ENCODE assay signal across 1 fruit fly cellular context in genomic region chr3R:16208924-16209713, dm6.
TF ChIP-seq lines count a peak whose summit lies in the region.

No protein-coding gene starts in this region.

TF ChIP-seq in whole organism, embryonic, 481 proteins besides CTCF, POLR2A, EP300 and RAD21 (continued from another document and continues in another):
- TF ChIP-seq CG13296 (GFP tag; optimal IDR thresholded peaks at IDR 0.05; lab: Kevin White, UChicago), result no peak
- TF ChIP-seq Neu2 (GFP tag; optimal IDR thresholded peaks at IDR 0.05; lab: Kevin White, UChicago; ENCODE audit: borderline replicate concordance), result no peak
- TF ChIP-seq eve (GFP tag; optimal IDR thresholded peaks at IDR 0.05; lab: Kevin White, UChicago), result no peak
- TF ChIP-seq Hr51 (GFP tag; optimal IDR thresholded peaks at IDR 0.05; lab: Kevin White, UChicago), result peak in 1 of 2 experiments; percentile 64
- no peak for TF ChIP-seq luna (GFP tag; optimal IDR thresholded peaks at IDR 0.05; lab: Kevin White, UChicago)
- no peak for TF ChIP-seq kay (GFP tag; optimal IDR thresholded peaks at IDR 0.05; lab: Kevin White, UChicago)
- TF ChIP-seq CG10462 (GFP tag; optimal IDR thresholded peaks at IDR 0.05; lab: Kevin White, UChicago), result no peak
- TF ChIP-seq lmd (GFP tag; IDR thresholded peaks at IDR 0.05; lab: Robert Waterston, UW), result no peak; the same call in 1 of the 2 replicates
- TF ChIP-seq CG9876 (GFP tag; optimal IDR thresholded peaks at IDR 0.05; lab: Kevin White, UChicago), result no peak
- TF ChIP-seq kah (GFP tag; optimal IDR thresholded peaks at IDR 0.05; lab: Kevin White, UChicago), result no peak
- TF ChIP-seq CG4404 (GFP tag; IDR thresholded peaks at IDR 0.05; lab: Robert Waterston, UW), result no peak
- TF ChIP-seq CG30431 (GFP tag; optimal IDR thresholded peaks at IDR 0.05; lab: Kevin White, UChicago), result peak; percentile 34
- TF ChIP-seq dimm (GFP tag; IDR thresholded peaks at IDR 0.05; lab: Robert Waterston, UW), result 0 out of 2 replicates have a peak, but pooled peaks have one; percentile 4
- TF ChIP-seq sisA (GFP tag; IDR thresholded peaks at IDR 0.05; lab: Robert Waterston, UW), result peak; percentile 3; the same call in 1 of the 2 replicates
- peak; percentile 24 for TF ChIP-seq CG12659 (GFP tag; optimal IDR thresholded peaks at IDR 0.05; lab: Kevin White, UChicago)
- TF ChIP-seq CG6254 (GFP tag; optimal IDR thresholded peaks at IDR 0.05; lab: Kevin White, UChicago), result peak; percentile 8
- no peak for TF ChIP-seq CG2889 (GFP tag; IDR thresholded peaks at IDR 0.05; lab: Robert Waterston, UW)
- TF ChIP-seq twi (tag; optimal IDR thresholded peaks at IDR 0.05; lab: Kevin White, UChicago), result peak; percentile 2
- TF ChIP-seq Stat92E (GFP tag; optimal IDR thresholded peaks at IDR 0.05; lab: Kevin White, UChicago), result peak in 1 of 3 experiments; percentile 40
- TF ChIP-seq CG8290 (GFP tag; optimal IDR thresholded peaks at IDR 0.05; lab: Kevin White, UChicago), result no peak
- TF ChIP-seq CG8290 (tag; optimal IDR thresholded peaks at IDR 0.05; lab: Kevin White, UChicago), result peak in 1 of 2 experiments; percentile 75
- TF ChIP-seq seq (GFP tag; IDR thresholded peaks at IDR 0.05; lab: Robert Waterston, UW), result peak; percentile 24; the same call in 1 of the 2 replicates
- no peak for TF ChIP-seq CG18011 (GFP tag; optimal IDR thresholded peaks at IDR 0.05; lab: Kevin White, UChicago)
- peak; percentile 17 for TF ChIP-seq Chrac-16 (GFP tag; optimal IDR thresholded peaks at IDR 0.05; lab: Kevin White, UChicago)
- TF ChIP-seq Dref (GFP tag; IDR thresholded peaks at IDR 0.05; lab: Robert Waterston, UW), result 0 out of 2 replicates have a peak, but pooled peaks have one; percentile 19
- peak; percentile 15 for TF ChIP-seq CG17359 (tag; optimal IDR thresholded peaks at IDR 0.05; lab: Kevin White, UChicago)
- peak; percentile 18 for TF ChIP-seq CG4424 (GFP tag; optimal IDR thresholded peaks at IDR 0.05; lab: Kevin White, UChicago)
- peak; percentile 61 for TF ChIP-seq CG12391 (tag; optimal IDR thresholded peaks at IDR 0.05; lab: Kevin White, UChicago)
- no peak for TF ChIP-seq jumu (GFP tag; optimal IDR thresholded peaks at IDR 0.05; lab: Kevin White, UChicago)
- no peak for TF ChIP-seq YL-1 (GFP tag; optimal IDR thresholded peaks at IDR 0.05; lab: Kevin White, UChicago)
- TF ChIP-seq tna (GFP tag; IDR thresholded peaks at IDR 0.05; lab: Robert Waterston, UW; ENCODE audit: partially characterized antibody), result peak; percentile 31; the same call in 1 of the 2 replicates
- peak; percentile 23 for TF ChIP-seq Fer3 (tag; optimal IDR thresholded peaks at IDR 0.05; lab: Kevin White, UChicago)
- 0 out of 2 replicates have a peak, but pooled peaks have one; percentile 11 for TF ChIP-seq al (GFP tag; IDR thresholded peaks at IDR 0.05; lab: Robert Waterston, UW)
- peak; percentile 55 to 59 for TF ChIP-seq bsh (GFP tag; optimal IDR thresholded peaks at IDR 0.05; lab: Kevin White, UChicago)
- no peak for TF ChIP-seq Hr78 (GFP tag; optimal IDR thresholded peaks at IDR 0.05; lab: Kevin White, UChicago)
- TF ChIP-seq fd96Cb (tag; optimal IDR thresholded peaks at IDR 0.05; lab: Kevin White, UChicago), result peak; percentile 44
- TF ChIP-seq CG1647 (GFP tag; optimal IDR thresholded peaks at IDR 0.05; lab: Kevin White, UChicago), result no peak
- TF ChIP-seq CoRest (tag; optimal IDR thresholded peaks at IDR 0.05; lab: Kevin White, UChicago), result peak; percentile 62
- no peak for TF ChIP-seq Elba2 (GFP tag; optimal IDR thresholded peaks at IDR 0.05; lab: Kevin White, UChicago)
- peak; percentile 42 for TF ChIP-seq odd (GFP tag; optimal IDR thresholded peaks at IDR 0.05; lab: Kevin White, UChicago)
- TF ChIP-seq CG3281 (GFP tag; optimal IDR thresholded peaks at IDR 0.05; lab: Kevin White, UChicago), result peak; percentile 39
- TF ChIP-seq chm (GFP tag; IDR thresholded peaks at IDR 0.05; lab: Robert Waterston, UW), result peak; percentile 67; the same call in 1 of the 2 replicates
- TF ChIP-seq Hmx (GFP tag; optimal IDR thresholded peaks at IDR 0.05; lab: Kevin White, UChicago), result no peak
- TF ChIP-seq CG14014 (GFP tag; IDR thresholded peaks at IDR 0.05; lab: Robert Waterston, UW), result peak; percentile 53; the same call in 1 of the 2 replicates
- TF ChIP-seq CG3838 (GFP tag; optimal IDR thresholded peaks at IDR 0.05; lab: Kevin White, UChicago), result no peak
- TF ChIP-seq Sry-δ (GFP tag; optimal IDR thresholded peaks at IDR 0.05; lab: Kevin White, UChicago), result no peak
- no peak for TF ChIP-seq pita (GFP tag; optimal IDR thresholded peaks at IDR 0.05; lab: Kevin White, UChicago)
- no peak for TF ChIP-seq Atf3 (GFP tag; optimal IDR thresholded peaks at IDR 0.05; lab: Kevin White, UChicago)
- peak; percentile 63 for TF ChIP-seq CG11504 (tag; optimal IDR thresholded peaks at IDR 0.05; lab: Kevin White, UChicago)
- TF ChIP-seq CG1233 (GFP tag; optimal IDR thresholded peaks at IDR 0.05; lab: Kevin White, UChicago), result no peak
- TF ChIP-seq scrt (GFP tag; optimal IDR thresholded peaks at IDR 0.05; lab: Kevin White, UChicago), result peak; percentile 6
- no peak for TF ChIP-seq sug (tag; optimal IDR thresholded peaks at IDR 0.05; lab: Kevin White, UChicago)
- no peak; the same call in 1 of the 2 replicates for TF ChIP-seq Ptx1 (GFP tag; IDR thresholded peaks at IDR 0.05; lab: Robert Waterston, UW)
- TF ChIP-seq CG42726 (GFP tag; IDR thresholded peaks at IDR 0.05; lab: Robert Waterston, UW; ENCODE audit: partially characterized antibody), result 0 out of 2 replicates have a peak, but pooled peaks have one; percentile 4
- TF ChIP-seq sens (GFP tag; lab: Kevin White, UChicago), result peak; percentile 74
- TF ChIP-seq CG31388 (GFP tag; optimal IDR thresholded peaks at IDR 0.05; lab: Kevin White, UChicago), result no peak
- TF ChIP-seq CG18599 (GFP tag; optimal IDR thresholded peaks at IDR 0.05; lab: Kevin White, UChicago), result peak; percentile 52
- TF ChIP-seq Med (GFP tag; lab: Kevin White, UChicago), result peak; percentile 83
- TF ChIP-seq Lhr (GFP tag; optimal IDR thresholded peaks at IDR 0.05; lab: Kevin White, UChicago), result no peak
- peak; percentile 4 for TF ChIP-seq CG12071 (GFP tag; optimal IDR thresholded peaks at IDR 0.05; lab: Kevin White, UChicago)
- TF ChIP-seq CG13287 (GFP tag; IDR thresholded peaks at IDR 0.05; lab: Robert Waterston, UW; ENCODE audit: partially characterized antibody), result no peak
- peak; percentile 85; the same call in 2 of the 3 replicates for TF ChIP-seq CG2199 (GFP tag; IDR thresholded peaks at IDR 0.05; lab: Robert Waterston, UW)
- TF ChIP-seq CG11085 (GFP tag; IDR thresholded peaks at IDR 0.05; lab: Robert Waterston, UW), result no peak
- peak; percentile 8; the same call in 1 of the 2 replicates for TF ChIP-seq sens-2 (GFP tag; IDR thresholded peaks at IDR 0.05; lab: Robert Waterston, UW)
- TF ChIP-seq Optix (GFP tag; IDR thresholded peaks at IDR 0.05; lab: Robert Waterston, UW), result no peak
- no peak for TF ChIP-seq Myb (GFP tag; optimal IDR thresholded peaks at IDR 0.05; lab: Kevin White, UChicago)
- no peak for TF ChIP-seq CG14965 (GFP tag; optimal IDR thresholded peaks at IDR 0.05; lab: Kevin White, UChicago; ENCODE audit: borderline replicate concordance)
- TF ChIP-seq mirr (GFP tag; optimal IDR thresholded peaks at IDR 0.05; lab: Kevin White, UChicago), result peak; percentile 22
- TF ChIP-seq cwo (GFP tag; optimal IDR thresholded peaks at IDR 0.05; lab: Kevin White, UChicago), result peak; percentile 1
- TF ChIP-seq CG1832 (GFP tag; optimal IDR thresholded peaks at IDR 0.05; lab: Kevin White, UChicago), result no peak
- TF ChIP-seq ac (GFP tag; optimal IDR thresholded peaks at IDR 0.05; lab: Kevin White, UChicago), result no peak
- no peak for TF ChIP-seq CG6854 (GFP tag; optimal IDR thresholded peaks at IDR 0.05; lab: Kevin White, UChicago)
- peak; percentile 92 for TF ChIP-seq D19A (tag; optimal IDR thresholded peaks at IDR 0.05; lab: Kevin White, UChicago)
- no peak for TF ChIP-seq prd (optimal IDR thresholded peaks at IDR 0.05; lab: Kevin White, UChicago)
- peak; percentile 21; the same call in 1 of the 3 replicates for TF ChIP-seq prd (GFP tag; IDR thresholded peaks at IDR 0.05; lab: Robert Waterston, UW)
- TF ChIP-seq sob (GFP tag; IDR thresholded peaks at IDR 0.05; lab: Robert Waterston, UW), result peak; percentile 41
- no peak for TF ChIP-seq nerfin-2 (GFP tag; IDR thresholded peaks at IDR 0.05; lab: Robert Waterston, UW; ENCODE audit: partially characterized antibody)
- TF ChIP-seq croc (GFP tag; conservative IDR thresholded peaks at IDR 0.05; lab: Robert Waterston, UW), result 0 out of 3 replicates have a peak, but pooled peaks have one; percentile 21
- TF ChIP-seq Gug (GFP tag; IDR thresholded peaks at IDR 0.05; lab: Robert Waterston, UW), result no peak; the same call in 2 of the 4 replicates
- TF ChIP-seq H15 (GFP tag; IDR thresholded peaks at IDR 0.05; lab: Robert Waterston, UW), result 0 out of 3 replicates have a peak, but pooled peaks have one; percentile 5
- TF ChIP-seq Max (GFP tag; optimal IDR thresholded peaks at IDR 0.05; lab: Kevin White, UChicago), result peak; percentile 26
- TF ChIP-seq CG11456 (GFP tag; IDR thresholded peaks at IDR 0.05; lab: Robert Waterston, UW), result 0 out of 3 replicates have a peak, but pooled peaks have one; percentile 63
- TF ChIP-seq CG1792 (GFP tag; optimal IDR thresholded peaks at IDR 0.05; lab: Kevin White, UChicago), result no peak
- peak; percentile 89 for TF ChIP-seq CG5180 (GFP tag; optimal IDR thresholded peaks at IDR 0.05; lab: Kevin White, UChicago)
- no peak for TF ChIP-seq CG7786 (GFP tag; optimal IDR thresholded peaks at IDR 0.05; lab: Kevin White, UChicago)
- TF ChIP-seq CG6813 (GFP tag; optimal IDR thresholded peaks at IDR 0.05; lab: Kevin White, UChicago), result no peak
- no peak for TF ChIP-seq CG7372 (GFP tag; IDR thresholded peaks at IDR 0.05; lab: Robert Waterston, UW)
- peak; percentile 67 for TF ChIP-seq nmo (GFP tag; optimal IDR thresholded peaks at IDR 0.05; lab: Kevin White, UChicago)
- no peak for TF ChIP-seq slou (GFP tag; optimal IDR thresholded peaks at IDR 0.05; lab: Kevin White, UChicago)
- no peak for TF ChIP-seq trh (GFP tag; optimal IDR thresholded peaks at IDR 0.05; lab: Kevin White, UChicago)
- no peak for TF ChIP-seq jing (GFP tag; optimal IDR thresholded peaks at IDR 0.05; lab: Kevin White, UChicago)
- TF ChIP-seq tap (tag; optimal IDR thresholded peaks at IDR 0.05; lab: Kevin White, UChicago), result no peak
- no peak for TF ChIP-seq crp (GFP tag; optimal IDR thresholded peaks at IDR 0.05; lab: Kevin White, UChicago)
- TF ChIP-seq CG10959 (GFP tag; IDR thresholded peaks at IDR 0.05; lab: Robert Waterston, UW), result no peak
- peak; percentile 40; the same call in 1 of the 2 replicates for TF ChIP-seq CG32767 (GFP tag; IDR thresholded peaks at IDR 0.05; lab: Robert Waterston, UW)
- TF ChIP-seq unc-4 (GFP tag; IDR thresholded peaks at IDR 0.05; lab: Robert Waterston, UW; ENCODE audit: partially characterized antibody), result no peak
- TF ChIP-seq CG17186 (GFP tag; optimal IDR thresholded peaks at IDR 0.05; lab: Kevin White, UChicago), result no peak
- TF ChIP-seq Hey (tag; optimal IDR thresholded peaks at IDR 0.05; lab: Kevin White, UChicago), result no peak
- TF ChIP-seq Nf-YB (GFP tag; optimal IDR thresholded peaks at IDR 0.05; lab: Kevin White, UChicago), result peak; percentile 17
- TF ChIP-seq chinmo (GFP tag; IDR thresholded peaks at IDR 0.05; lab: Robert Waterston, UW; ENCODE audit: partially characterized antibody), result peak; percentile 84; the same call in 2 of the 4 replicates
- no peak for TF ChIP-seq her (GFP tag; optimal IDR thresholded peaks at IDR 0.05; lab: Kevin White, UChicago)
- TF ChIP-seq Rx (GFP tag; IDR thresholded peaks at IDR 0.05; lab: Robert Waterston, UW), result no peak
- no peak for TF ChIP-seq HLH54F (GFP tag; optimal IDR thresholded peaks at IDR 0.05; lab: Kevin White, UChicago)
- peak; percentile 64 for TF ChIP-seq CG10979 (tag; optimal IDR thresholded peaks at IDR 0.05; lab: Kevin White, UChicago)
- no peak for TF ChIP-seq CG14667 (GFP tag; IDR thresholded peaks at IDR 0.05; lab: Robert Waterston, UW)
- TF ChIP-seq unpg (GFP tag; optimal IDR thresholded peaks at IDR 0.05; lab: Kevin White, UChicago), result peak; percentile 38
- TF ChIP-seq CG32532 (GFP tag; IDR thresholded peaks at IDR 0.05; lab: Robert Waterston, UW), result peak; percentile 57; the same call in 1 of the 2 replicates
- peak; percentile 65 for TF ChIP-seq CG31224 (GFP tag; IDR thresholded peaks at IDR 0.05; lab: Robert Waterston, UW)
- TF ChIP-seq en (GFP tag; optimal IDR thresholded peaks at IDR 0.05; lab: Kevin White, UChicago), result no peak
- peak; percentile 59 for TF ChIP-seq abd-A (tag; optimal IDR thresholded peaks at IDR 0.05; lab: Kevin White, UChicago)
- TF ChIP-seq run (tag; optimal IDR thresholded peaks at IDR 0.05; lab: Kevin White, UChicago), result no peak
- TF ChIP-seq danr (GFP tag; IDR thresholded peaks at IDR 0.05; lab: Robert Waterston, UW), result no peak
- 0 out of 2 replicates have a peak, but pooled peaks have one; percentile 18 for TF ChIP-seq Taf1 (GFP tag; IDR thresholded peaks at IDR 0.05; lab: Robert Waterston, UW)
- TF ChIP-seq ttk (GFP tag; IDR thresholded peaks at IDR 0.05; lab: Robert Waterston, UW), result no peak
- TF ChIP-seq inv (GFP tag; IDR thresholded peaks at IDR 0.05; lab: Robert Waterston, UW; ENCODE audit: partially characterized antibody), result no peak
- TF ChIP-seq crol (GFP tag; IDR thresholded peaks at IDR 0.05; lab: Robert Waterston, UW), result peak; percentile 24; the same call in 1 of the 2 replicates
- TF ChIP-seq cad (GFP tag; optimal IDR thresholded peaks at IDR 0.05; lab: Kevin White, UChicago), result no peak
- peak; percentile 9 for TF ChIP-seq stwl (tag; optimal IDR thresholded peaks at IDR 0.05; lab: Kevin White, UChicago)
- no peak for TF ChIP-seq CG11398 (GFP tag; optimal IDR thresholded peaks at IDR 0.05; lab: Kevin White, UChicago)
- TF ChIP-seq CG10209 (GFP tag; optimal IDR thresholded peaks at IDR 0.05; lab: Kevin White, UChicago), result peak; percentile 41
- TF ChIP-seq pb (GFP tag; optimal IDR thresholded peaks at IDR 0.05; lab: Kevin White, UChicago), result no peak
- TF ChIP-seq Gsc (GFP tag; IDR thresholded peaks at IDR 0.05; lab: Robert Waterston, UW), result no peak
- TF ChIP-seq ci (GFP tag; IDR thresholded peaks at IDR 0.05; lab: Robert Waterston, UW), result peak; percentile 73
- peak; percentile 8 for TF ChIP-seq CG12104 (GFP tag; optimal IDR thresholded peaks at IDR 0.05; lab: Kevin White, UChicago)
- TF ChIP-seq hbn (GFP tag; IDR thresholded peaks at IDR 0.05; lab: Robert Waterston, UW; ENCODE audit: partially characterized antibody), result no peak
- no peak for TF ChIP-seq disco-r (GFP tag; optimal IDR thresholded peaks at IDR 0.05; lab: Kevin White, UChicago)
- no peak for TF ChIP-seq nerfin-1 (tag; optimal IDR thresholded peaks at IDR 0.05; lab: Kevin White, UChicago)
- TF ChIP-seq phol (tag; optimal IDR thresholded peaks at IDR 0.05; lab: Kevin White, UChicago), result peak; percentile 55
- peak; percentile 47 for TF ChIP-seq PHDP (tag; optimal IDR thresholded peaks at IDR 0.05; lab: Kevin White, UChicago)
